Worm (Caenorhabditis elegans): ENCODE results near the gene H35N09.1.

ce11 chrX:8612278-8612677 is 7.1 kb downstream of the H35N09.1 start:
- TF ChIP-seq ztf-29 (GFP tag; IDR thresholded peaks at IDR 0.05), result no peak
- TF ChIP-seq flt-1 (GFP tag; IDR thresholded peaks at IDR 0.05), result no peak

Data from whole organism, midembryonic.